Worm (Caenorhabditis elegans): ENCODE data around the gene clc-31.

Gene clc-31

ce11 chrII:332419-332818 lies 7.9 kb upstream of the clc-31 start, which contains the start of gene cbn-1:
Gene cbn-1, minus strand, starts transcription at chrII:332519.
- TF ChIP-seq ZK546.5 (tag; optimal IDR thresholded peaks at IDR 0.05) = no peak
- no peak for TF ChIP-seq snpc-4 (tag; optimal IDR thresholded peaks at IDR 0.05)
- no peak for TF ChIP-seq ztf-4 (tag; optimal IDR thresholded peaks at IDR 0.05)
- no peak for TF ChIP-seq unc-39 (tag; optimal IDR thresholded peaks at IDR 0.05)
- no peak for TF ChIP-seq pha-4 (tag; optimal IDR thresholded peaks at IDR 0.05)
- no peak for TF ChIP-seq ztf-11 (tag; optimal IDR thresholded peaks at IDR 0.05)
- TF ChIP-seq lin-15B (tag; optimal IDR thresholded peaks at IDR 0.05) = no peak
- TF ChIP-seq egl-27 (tag; optimal IDR thresholded peaks at IDR 0.05) = no peak
- no peak for TF ChIP-seq nfya-1 (tag; optimal IDR thresholded peaks at IDR 0.05; ENCODE audit: insufficient read depth)
- TF ChIP-seq fkh-10 (GFP tag; optimal IDR thresholded peaks at IDR 0.05) = no peak
- TF ChIP-seq mdl-1 (tag; optimal IDR thresholded peaks at IDR 0.05) = no peak
- no peak for TF ChIP-seq daf-12 (tag; optimal IDR thresholded peaks at IDR 0.05)

ce11 chrII:333853-334449 lies 6.4 kb upstream of the clc-31 start:
- TF ChIP-seq unc-39 (tag; optimal IDR thresholded peaks at IDR 0.05) = no peak
- TF ChIP-seq pha-4 (tag; optimal IDR thresholded peaks at IDR 0.05) = no peak
- TF ChIP-seq nhr-77 (tag; optimal IDR thresholded peaks at IDR 0.05) = no peak
- peak; percentile 34 for TF ChIP-seq elt-2 (tag; optimal IDR thresholded peaks at IDR 0.05)
- no peak for TF ChIP-seq eor-1 (tag; optimal IDR thresholded peaks at IDR 0.05)
- TF ChIP-seq ZK546.5 (tag; optimal IDR thresholded peaks at IDR 0.05) = no peak
- no peak for TF ChIP-seq zag-1 (tag; optimal IDR thresholded peaks at IDR 0.05)
- no peak for TF ChIP-seq nhr-67 (tag; optimal IDR thresholded peaks at IDR 0.05)
- TF ChIP-seq lsy-12 (tag; optimal IDR thresholded peaks at IDR 0.05) = no peak
- no peak for TF ChIP-seq nhr-237 (tag; optimal IDR thresholded peaks at IDR 0.05)
- no peak for TF ChIP-seq hmg-11 (tag; optimal IDR thresholded peaks at IDR 0.05)
- TF ChIP-seq ztf-4 (tag; optimal IDR thresholded peaks at IDR 0.05) = no peak
- no peak for TF ChIP-seq lin-15B (tag; optimal IDR thresholded peaks at IDR 0.05)
- no peak for TF ChIP-seq aly-2 (tag; optimal IDR thresholded peaks at IDR 0.05)
- TF ChIP-seq nhr-23 (tag; optimal IDR thresholded peaks at IDR 0.05) = peak; percentile 15

- no peak for TF ChIP-seq nfya-1 (tag; optimal IDR thresholded peaks at IDR 0.05; ENCODE audit: insufficient read depth)
- no peak for TF ChIP-seq elt-1 (tag; optimal IDR thresholded peaks at IDR 0.05)
- TF ChIP-seq ztf-4 (tag; optimal IDR thresholded peaks at IDR 0.05) = no peak
These were observed 5.5 kb upstream of the clc-31 start for ce11 chrII:334828-335227.

ce11 chrII:337233-337832 lies 3.0 kb upstream of the clc-31 start, which contains the start of gene cpn-2:
Gene cpn-2, plus strand, starts transcription at chrII:337782.
- no peak for TF ChIP-seq mdl-1 (tag; optimal IDR thresholded peaks at IDR 0.05)
- no peak for TF ChIP-seq fos-1 (tag; optimal IDR thresholded peaks at IDR 0.05)
- TF ChIP-seq fkh-2 (tag; optimal IDR thresholded peaks at IDR 0.05) = no peak
- no peak for TF ChIP-seq egl-5 (tag; optimal IDR thresholded peaks at IDR 0.05)
- TF ChIP-seq ama-1 (optimal IDR thresholded peaks at IDR 0.05) = no peak
- no peak for TF ChIP-seq mml-1 (tag; optimal IDR thresholded peaks at IDR 0.05)
- TF ChIP-seq lin-39 (tag; optimal IDR thresholded peaks at IDR 0.05) = no peak
- no peak for TF ChIP-seq ceh-16 (tag; optimal IDR thresholded peaks at IDR 0.05)
- TF ChIP-seq tbx-2 (tag; optimal IDR thresholded peaks at IDR 0.05) = no peak
- TF ChIP-seq aly-2 (tag; optimal IDR thresholded peaks at IDR 0.05) = no peak
- no peak for TF ChIP-seq fkh-10 (GFP tag; optimal IDR thresholded peaks at IDR 0.05)
- no peak for TF ChIP-seq snpc-4 (tag; optimal IDR thresholded peaks at IDR 0.05)
- no peak for TF ChIP-seq elt-2 (tag; optimal IDR thresholded peaks at IDR 0.05)
- TF ChIP-seq egl-27 (tag; optimal IDR thresholded peaks at IDR 0.05) = no peak
- no peak for TF ChIP-seq daf-12 (tag; optimal IDR thresholded peaks at IDR 0.05)
- no peak for TF ChIP-seq nhr-77 (tag; optimal IDR thresholded peaks at IDR 0.05)

ce11 chrII:340714-341113 lies 390 bp downstream of the clc-31 start:
- TF ChIP-seq egl-27 (tag; optimal IDR thresholded peaks at IDR 0.05) (no peak), ztf-11 (tag; optimal IDR thresholded peaks at IDR 0.05) (no peak), tbx-2 (tag; optimal IDR thresholded peaks at IDR 0.05) (no peak), zag-1 (tag; optimal IDR thresholded peaks at IDR 0.05) (no peak), R02D3.7 (tag; optimal IDR thresholded peaks at IDR 0.05) (no peak), eor-1 (tag; optimal IDR thresholded peaks at IDR 0.05) (no peak), unc-39 (tag; optimal IDR thresholded peaks at IDR 0.05) (no peak), snpc-4 (tag; optimal IDR thresholded peaks at IDR 0.05) (no peak), nhr-23 (tag; optimal IDR thresholded peaks at IDR 0.05) (no peak), nhr-25 (tag; optimal IDR thresholded peaks at IDR 0.05) (no peak), ceh-16 (tag; optimal IDR thresholded peaks at IDR 0.05) (no peak), unc-62 (GFP tag; optimal IDR thresholded peaks at IDR 0.05) (no peak), mml-1 (tag; optimal IDR thresholded peaks at IDR 0.05) (no peak), nhr-28 (tag; optimal IDR thresholded peaks at IDR 0.05) (no peak), fos-1 (tag; optimal IDR thresholded peaks at IDR 0.05) (no peak), ceh-28 (tag; optimal IDR thresholded peaks at IDR 0.05) (no peak), fkh-10 (GFP tag; optimal IDR thresholded peaks at IDR 0.05) (no peak)

Measured in whole organism, L3 larva.